Worm (Caenorhabditis elegans): ENCODE results near the gene aps-1.
A peak's percentile ranks its signal among the peaks of the same experiment; 100 is the strongest.

The aps-1 gene

DNA sequence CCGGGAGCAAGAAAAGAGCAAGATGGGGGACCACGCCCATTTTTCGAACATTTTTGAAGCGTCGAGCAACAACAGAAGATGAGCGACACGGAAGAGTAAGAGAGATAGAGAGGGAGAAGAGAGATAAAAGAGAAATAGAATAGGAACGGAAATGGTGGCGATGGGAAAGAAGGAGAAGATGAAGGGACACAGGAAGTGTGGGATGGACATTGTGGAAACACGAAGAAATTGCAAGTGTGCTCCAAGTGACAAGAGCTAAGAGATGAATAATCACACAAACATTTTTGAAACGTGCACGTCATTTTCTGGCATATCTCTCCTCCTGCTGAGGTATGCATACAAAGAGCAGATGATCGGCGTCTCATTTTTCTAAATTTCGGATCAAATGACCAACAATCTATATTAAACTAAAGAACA is 12.8 kb downstream of the aps-1 start (continued):
- TF ChIP-seq ZK337.2 (GFP tag; IDR thresholded peaks at IDR 0.05) (no peak), ceh-62 (tag; optimal IDR thresholded peaks at IDR 0.05) (no peak), daf-19 (GFP tag; conservative IDR thresholded peaks at IDR 0.05) (no peak), ceh-44 (GFP tag; IDR thresholded peaks at IDR 0.05) (no peak), ceh-32 (tag; optimal IDR thresholded peaks at IDR 0.05; ENCODE audit: poor library complexity) (no peak), Y75B8A.6 (GFP tag; IDR thresholded peaks at IDR 0.05) (no peak), lsy-2 (tag; optimal IDR thresholded peaks at IDR 0.05) (peak; percentile 12 to 42), mxl-2 (GFP tag; conservative IDR thresholded peaks at IDR 0.05) (no peak), dmd-9 (GFP tag; IDR thresholded peaks at IDR 0.05) (no peak), hif-1 (tag; optimal IDR thresholded peaks at IDR 0.05) (peak in 1 of 2 experiments; percentile 70), snpc-4 (tag; optimal IDR thresholded peaks at IDR 0.05) (no peak), dmd-6 (GFP tag; IDR thresholded peaks at IDR 0.05) (0 out of 2 replicates have a peak, but pooled peaks have one; percentile 8), lin-39 (tag; optimal IDR thresholded peaks at IDR 0.05) (no peak), snpc-1.2 (GFP tag; IDR thresholded peaks at IDR 0.05) (no peak), pha-4 (GFP tag; IDR thresholded peaks at IDR 0.05) (no peak), pha-4 (tag; optimal IDR thresholded peaks at IDR 0.05) (no peak), ceh-82 (tag; optimal IDR thresholded peaks at IDR 0.05) (no peak), mdl-1 (tag; optimal IDR thresholded peaks at IDR 0.05) (peak in 1 of 2 experiments; percentile 23), daf-16 (GFP tag; optimal IDR thresholded peaks at IDR 0.05) (peak in 1 of 2 experiments; percentile 27), daf-16 (tag; optimal IDR thresholded peaks at IDR 0.05) (no peak)

DNA sequence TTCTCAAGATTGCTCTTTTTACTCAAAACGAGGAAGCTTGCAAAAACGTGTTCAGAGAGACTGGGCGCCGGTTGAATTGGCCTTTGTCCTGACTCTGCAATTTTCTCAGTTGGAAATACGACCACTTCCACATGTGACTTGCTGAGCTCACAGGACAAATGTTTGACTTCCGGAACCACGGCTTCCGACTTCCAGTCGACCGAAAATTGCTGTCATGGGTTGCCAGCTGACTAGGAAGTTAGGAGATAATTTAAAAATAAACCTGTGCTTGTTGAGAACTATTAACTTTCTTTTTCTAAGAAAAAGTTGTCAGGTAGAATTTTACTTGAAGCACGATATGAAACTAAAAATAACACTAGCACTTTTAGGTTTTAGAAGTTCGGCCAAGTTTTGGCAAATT is 13.8 kb downstream of the aps-1 start:
- TF ChIP-seq hlh-30 (tag; optimal IDR thresholded peaks at IDR 0.05; ENCODE audit: insufficient read depth): peak; percentile 47
- no peak for TF ChIP-seq egl-27 (tag; optimal IDR thresholded peaks at IDR 0.05)

- no peak for TF ChIP-seq duxl-1 (tag; optimal IDR thresholded peaks at IDR 0.05; ENCODE audit: poor library complexity)
- peak; percentile 4 for TF ChIP-seq aha-1 (tag)
- TF ChIP-seq daf-16 (GFP tag; optimal IDR thresholded peaks at IDR 0.05): no peak
- TF ChIP-seq daf-16 (tag; optimal IDR thresholded peaks at IDR 0.05): no peak
- peak; percentile 15 for TF ChIP-seq hlh-11 (tag; optimal IDR thresholded peaks at IDR 0.05)
- no peak for TF ChIP-seq nhr-41 (GFP tag; IDR thresholded peaks at IDR 0.05)
- no peak for TF ChIP-seq F37D6.2 (tag; optimal IDR thresholded peaks at IDR 0.05)
- no peak for TF ChIP-seq daf-19 (GFP tag; conservative IDR thresholded peaks at IDR 0.05)
- no peak for TF ChIP-seq mdt-29 (GFP tag; IDR thresholded peaks at IDR 0.05)
- no peak for TF ChIP-seq nhr-42 (GFP tag; IDR thresholded peaks at IDR 0.05)
- TF ChIP-seq daf-12 (tag; optimal IDR thresholded peaks at IDR 0.05): no peak
- peak; percentile 19 for TF ChIP-seq mep-1 (tag; optimal IDR thresholded peaks at IDR 0.05)
- TF ChIP-seq attf-4 (tag; optimal IDR thresholded peaks at IDR 0.05): no peak
- no peak for TF ChIP-seq snpc-1.2 (GFP tag; IDR thresholded peaks at IDR 0.05)
- TF ChIP-seq ces-1 (GFP tag; optimal IDR thresholded peaks at IDR 0.05): no peak
- no peak for TF ChIP-seq zfp-3 (GFP tag; conservative IDR thresholded peaks at IDR 0.05)
- TF ChIP-seq lsy-2 (tag; optimal IDR thresholded peaks at IDR 0.05): peak in 1 of 2 experiments; percentile 51
- peak; percentile 56 for TF ChIP-seq hlh-30 (tag; optimal IDR thresholded peaks at IDR 0.05; ENCODE audit: insufficient read depth)
- no peak for TF ChIP-seq zag-1 (tag; optimal IDR thresholded peaks at IDR 0.05)
Measured at ce11 chrV:6033512-6033911, 15.7 kb downstream of the aps-1 start.

ce11 chrV:6034714-6035113 is 16.9 kb downstream of the aps-1 start, which contains the start of gene dhs-17:
dhs-17 (minus strand) TSS chrV:6034814.
- TF ChIP-seq Y48G9A.11 (GFP tag; IDR thresholded peaks at IDR 0.05): no peak
- no peak for TF ChIP-seq unc-39 (tag; optimal IDR thresholded peaks at IDR 0.05)
- TF ChIP-seq tra-1 (GFP tag; IDR thresholded peaks at IDR 0.05): no peak
- no peak for TF ChIP-seq aha-1 (tag)
- TF ChIP-seq mdt-29 (GFP tag; IDR thresholded peaks at IDR 0.05): no peak
- no peak for TF ChIP-seq F49E8.2 (tag; optimal IDR thresholded peaks at IDR 0.05; ENCODE audit: borderline replicate concordance)
- no peak for TF ChIP-seq ceh-82 (tag; optimal IDR thresholded peaks at IDR 0.05)
- no peak for TF ChIP-seq ces-1 (GFP tag; optimal IDR thresholded peaks at IDR 0.05)
- no peak for TF ChIP-seq lir-3 (tag; optimal IDR thresholded peaks at IDR 0.05)
- no peak for TF ChIP-seq snpc-4 (tag; optimal IDR thresholded peaks at IDR 0.05)
- no peak for TF ChIP-seq T20F7.1 (GFP tag; optimal IDR thresholded peaks at IDR 0.05)
- TF ChIP-seq nhr-102 (tag; optimal IDR thresholded peaks at IDR 0.05): no peak
- no peak for TF ChIP-seq arid-1 (GFP tag; conservative IDR thresholded peaks at IDR 0.05)
- no peak for TF ChIP-seq lin-13 (GFP tag; optimal IDR thresholded peaks at IDR 0.05)
- no peak for TF ChIP-seq daf-16 (GFP tag; optimal IDR thresholded peaks at IDR 0.05)
- no peak for TF ChIP-seq daf-16 (tag; optimal IDR thresholded peaks at IDR 0.05)
- no peak for TF ChIP-seq zfp-2 (tag; optimal IDR thresholded peaks at IDR 0.05)

All from whole organism, L4 larva.